Fruit fly (Drosophila melanogaster) whole organism, wandering third instar larva: ENCODE data around the gene CG6836.

Experiments
- Abd-B ChIP-seq: fragments of >200 bp; optimal IDR thresholded peaks from 2 replicates; lab custom pipeline; 2017; ENCODE audit warnings: missing biosample characterization, missing genetic modification characterization
- CG32264 ChIP-seq: fragments of 200-800 bp; sonication (Bioruptor generic); optimal IDR thresholded peaks from 2 replicates; lab custom pipeline; 2016; ENCODE audit warnings: missing biosample characterization, missing genetic modification characterization
- CG9705 ChIP-seq: fragments of 200-800 bp; sonication (Bioruptor generic); optimal IDR thresholded peaks from 2 replicates; lab custom pipeline; 2018; ENCODE audit warnings: missing biosample characterization, mild to moderate bottlenecking, missing genetic modification characterization
- CrebA ChIP-seq: fragments of 200-800 bp; sonication (Bioruptor generic); optimal IDR thresholded peaks from 2 replicates; lab custom pipeline; 2016; ENCODE audit warnings: missing biosample characterization, mild to moderate bottlenecking, missing genetic modification characterization, borderline replicate concordance
- Dfd ChIP-seq: fragments of >200 bp; optimal IDR thresholded peaks from 2 replicates; lab custom pipeline; 2017; ENCODE audit warnings: missing biosample characterization, missing genetic modification characterization
- Dif ChIP-seq: fragments of 200-275, 200-300 bp; sonication (Bioruptor generic); optimal IDR thresholded peaks from 2 replicates; lab custom pipeline; 2018; ENCODE audit warnings: missing biosample characterization, missing genetic modification characterization; ENCODE audit not compliant: partially characterized antibody
- GATAd ChIP-seq: sonication (Bioruptor generic); optimal IDR thresholded peaks from 2 replicates; lab custom pipeline; 2016; ENCODE audit warnings: missing biosample characterization, missing genetic modification characterization
- HLH106 ChIP-seq: fragments of 200-800 bp; optimal IDR thresholded peaks from 3 replicates; lab custom pipeline; 2019; ENCODE audit warnings: missing biosample characterization, mild to moderate bottlenecking, missing genetic modification characterization, moderate library complexity
- Hnf4 ChIP-seq: fragments of 200-800 bp; sonication (Bioruptor generic); optimal IDR thresholded peaks from 2 replicates; lab custom pipeline; 2016; ENCODE audit warnings: missing biosample characterization, mild to moderate bottlenecking, missing genetic modification characterization
- Myc ChIP-seq: fragments of >200 bp; optimal IDR thresholded peaks from 2 replicates; lab custom pipeline; 2017
- N ChIP-seq: fragments of >200 bp; optimal IDR thresholded peaks from 2 replicates; lab custom pipeline; 2018; ENCODE audit warnings: missing biosample characterization, missing external identifiers, missing genetic modification characterization
- OdsH ChIP-seq: fragments of 200-800 bp; sonication (Bioruptor generic); optimal IDR thresholded peaks from 2 replicates; lab custom pipeline; 2016; ENCODE audit warnings: missing biosample characterization, mild to moderate bottlenecking, missing genetic modification characterization
- Rel ChIP-seq, 2 experiments: fragments of 200-800 bp; sonication (Bioruptor generic) in 1 of 2; optimal IDR thresholded peaks; 2 replicates in 1 of 2; 3 replicates in 1 of 2; lab custom pipeline; 2016 to 2019; ENCODE audit warnings: mild to moderate bottlenecking in 2 of 2, missing biosample characterization in 2 of 2, missing genetic modification characterization in 2 of 2, moderate library complexity in 1 of 2
- Sp1 ChIP-seq: fragments of 200-800 bp; sonication (Bioruptor generic); optimal IDR thresholded peaks from 3 replicates; lab custom pipeline; 2019; ENCODE audit warnings: missing biosample characterization, mild to moderate bottlenecking, missing genetic modification characterization, moderate library complexity
- Vsx2 ChIP-seq: fragments of 200-300, 225-300 bp; sonication (Bioruptor generic); optimal IDR thresholded peaks from 2 replicates; lab custom pipeline; 2018; ENCODE audit warnings: missing biosample characterization, missing genetic modification characterization; ENCODE audit not compliant: partially characterized antibody
- brk ChIP-seq: fragments of 200-800 bp; sonication (Bioruptor generic); optimal IDR thresholded peaks from 2 replicates; lab custom pipeline; 2016; ENCODE audit warnings: missing biosample characterization, mild to moderate bottlenecking, missing genetic modification characterization
- dl ChIP-seq, 2 experiments: fragments of 175-275, 200-275 bp in 1 of 2; fragments of 200-275 bp in 1 of 2; sonication (Bioruptor generic); optimal IDR thresholded peaks; lab custom pipeline; 2018; ENCODE audit warnings: mild to moderate bottlenecking in 2 of 2, missing biosample characterization in 2 of 2, missing genetic modification characterization in 2 of 2, moderate library complexity in 2 of 2; ENCODE audit not compliant: partially characterized antibody in 2 of 2, insufficient read depth in 1 of 2
- dmrt93B ChIP-seq: fragments of 200-800 bp; sonication (Bioruptor generic); optimal IDR thresholded peaks from 2 replicates; lab custom pipeline; 2018; ENCODE audit warnings: missing biosample characterization, mild to moderate bottlenecking, missing genetic modification characterization
- dsf ChIP-seq: sonication (Bioruptor generic); optimal IDR thresholded peaks from 2 replicates; lab custom pipeline; 2016; ENCODE audit warnings: missing biosample characterization, missing genetic modification characterization, borderline replicate concordance
- ey ChIP-seq: fragments of 200-800 bp; sonication (Bioruptor generic); optimal IDR thresholded peaks from 2 replicates; lab custom pipeline; 2016; ENCODE audit warnings: missing biosample characterization, missing genetic modification characterization
- foxo ChIP-seq, 2 experiments: fragments of 200-800 bp; sonication (Bioruptor generic); optimal IDR thresholded peaks; 2 replicates in 1 of 2; 3 replicates in 1 of 2; lab custom pipeline; 2016 to 2017; ENCODE audit warnings: missing biosample characterization in 2 of 2, missing genetic modification characterization in 2 of 2
- fru ChIP-seq: fragments of 200-800 bp; sonication (Bioruptor generic); optimal IDR thresholded peaks from 3 replicates; lab custom pipeline; 2016; ENCODE audit warnings: missing biosample characterization, mild to moderate bottlenecking, missing genetic modification characterization
- h ChIP-seq: fragments of 200-800 bp; sonication (Bioruptor generic); optimal IDR thresholded peaks from 3 replicates; lab custom pipeline; 2016; ENCODE audit warnings: missing biosample characterization, mild to moderate bottlenecking, missing genetic modification characterization
- jim ChIP-seq: fragments of 175-275, 200-325 bp; sonication (Bioruptor generic); optimal IDR thresholded peaks from 2 replicates; lab custom pipeline; 2016; ENCODE audit warnings: missing biosample characterization, mild to moderate bottlenecking, missing genetic modification characterization
- pan ChIP-seq: fragments of >200 bp; optimal IDR thresholded peaks from 2 replicates; lab custom pipeline; 2017
- rgr ChIP-seq: fragments of 200-800 bp; sonication (Bioruptor generic); optimal IDR thresholded peaks from 3 replicates; lab custom pipeline; 2016; ENCODE audit warnings: missing biosample characterization, mild to moderate bottlenecking, missing genetic modification characterization
- sv ChIP-seq: fragments of 200-800 bp; sonication (Bioruptor generic); optimal IDR thresholded peaks from 3 replicates; lab custom pipeline; 2016; ENCODE audit warnings: missing biosample characterization, missing genetic modification characterization
- tai ChIP-seq: sonication (Bioruptor generic); optimal IDR thresholded peaks from 2 replicates; lab custom pipeline; 2016; ENCODE audit warnings: missing biosample characterization, missing genetic modification characterization
- usp ChIP-seq: fragments of >200 bp; optimal IDR thresholded peaks from 2 replicates; lab custom pipeline; 2017; ENCODE audit warnings: missing biosample characterization, missing genetic modification characterization
- woc ChIP-seq: sonication (Bioruptor generic); optimal IDR thresholded peaks from 2 replicates; lab custom pipeline; 2016; ENCODE audit warnings: missing biosample characterization, mild to moderate bottlenecking, missing genetic modification characterization

The CG6836 gene

dm6 chr3L:18968193-18968969, 18.0 kb downstream of the CG6836 start:
- TF ChIP-seq Dfd (GFP tag; lab: Kevin White, UChicago) (no peak), Myc (lab: Kevin White, UChicago) (peak; percentile 3)

dm6 chr3L:18976720-18977119, 26.3 kb downstream of the CG6836 start:
- no peak for TF ChIP-seq Hnf4 (GFP tag; lab: Kevin White, UChicago)
- TF ChIP-seq ey: peak; percentile 15
- TF ChIP-seq h (GFP tag; lab: Kevin White, UChicago): peak; percentile 4
- TF ChIP-seq OdsH (GFP tag; lab: Kevin White, UChicago): peak; percentile 16
- TF ChIP-seq fru (GFP tag; lab: Kevin White, UChicago): peak; percentile 18
- TF ChIP-seq GATAd (GFP tag; lab: Kevin White, UChicago): no peak
- TF ChIP-seq Rel (GFP tag; optimal IDR thresholded peaks at IDR 0.05; lab: Kevin White, UChicago): no peak
- TF ChIP-seq Rel (tag; optimal IDR thresholded peaks at IDR 0.05; lab: Kevin White, UChicago): no peak
- TF ChIP-seq foxo (GFP tag; optimal IDR thresholded peaks at IDR 0.05; lab: Kevin White, UChicago): peak in 1 of 2 experiments; percentile 26
- no peak for TF ChIP-seq jim
- no peak for TF ChIP-seq Dif (GFP tag; lab: Kevin White, UChicago)
- peak; percentile 12 for TF ChIP-seq Sp1 (GFP tag; lab: Kevin White, UChicago)
- no peak for TF ChIP-seq Vsx2 (GFP tag; lab: Kevin White, UChicago)
- TF ChIP-seq dsf (GFP tag; lab: Kevin White, UChicago): no peak
- TF ChIP-seq brk (GFP tag; lab: Kevin White, UChicago): no peak
- no peak for TF ChIP-seq CrebA (GFP tag; lab: Kevin White, UChicago)

dm6 chr3L:18984661-18985060, 34.2 kb downstream of the CG6836 start, which contains the start of gene CG14075:
Gene CG14075, plus strand, starts transcription at chr3L:18984961.
- TF ChIP-seq ey (no peak), OdsH (GFP tag; lab: Kevin White, UChicago) (no peak), Rel (GFP tag; optimal IDR thresholded peaks at IDR 0.05; lab: Kevin White, UChicago) (no peak), Rel (tag; optimal IDR thresholded peaks at IDR 0.05; lab: Kevin White, UChicago) (no peak), usp (GFP tag; lab: Kevin White, UChicago) (no peak), rgr (GFP tag; lab: Kevin White, UChicago) (no peak), Vsx2 (GFP tag; lab: Kevin White, UChicago) (no peak), Abd-B (GFP tag; lab: Kevin White, UChicago) (no peak), jim (no peak), h (GFP tag; lab: Kevin White, UChicago) (no peak), tai (GFP tag; lab: Kevin White, UChicago) (no peak), N (GFP tag; lab: Kevin White, UChicago) (no peak), Dif (GFP tag; lab: Kevin White, UChicago) (no peak), dsf (GFP tag; lab: Kevin White, UChicago) (no peak)

- TF ChIP-seq foxo (GFP tag; optimal IDR thresholded peaks at IDR 0.05; lab: Kevin White, UChicago) (no peak), ey (peak; percentile 16), jim (no peak), Rel (GFP tag; optimal IDR thresholded peaks at IDR 0.05; lab: Kevin White, UChicago) (no peak), Rel (tag; optimal IDR thresholded peaks at IDR 0.05; lab: Kevin White, UChicago) (peak; percentile 48), fru (GFP tag; lab: Kevin White, UChicago) (peak; percentile 1), rgr (GFP tag; lab: Kevin White, UChicago) (no peak), OdsH (GFP tag; lab: Kevin White, UChicago) (no peak), dsf (GFP tag; lab: Kevin White, UChicago) (no peak), woc (GFP tag; lab: Kevin White, UChicago) (peak; percentile 29), CG32264 (GFP tag; lab: Kevin White, UChicago) (no peak), tai (GFP tag; lab: Kevin White, UChicago) (no peak), Hnf4 (GFP tag; lab: Kevin White, UChicago) (no peak), Abd-B (GFP tag; lab: Kevin White, UChicago) (no peak), Myc (lab: Kevin White, UChicago) (no peak)
Observed at dm6 chr3L:18988055-18988819, 37.8 kb downstream of the CG6836 start, which contains the start of gene CG11619. Gene CG11619, minus strand, starts transcription at chr3L:18988323.

- TF ChIP-seq dl (GFP tag; optimal IDR thresholded peaks at IDR 0.05; lab: Kevin White, UChicago; ENCODE audit: insufficient read depth in 1 of 2, partially characterized antibody in 2 of 2): no peak
- no peak for TF ChIP-seq Myc (lab: Kevin White, UChicago)
- no peak for TF ChIP-seq ey
- no peak for TF ChIP-seq N (GFP tag; lab: Kevin White, UChicago)
- TF ChIP-seq Hnf4 (GFP tag; lab: Kevin White, UChicago): no peak
- no peak for TF ChIP-seq woc (GFP tag; lab: Kevin White, UChicago)
- TF ChIP-seq sv (GFP tag; lab: Kevin White, UChicago): no peak
- no peak for TF ChIP-seq rgr (GFP tag; lab: Kevin White, UChicago)
- TF ChIP-seq CrebA (GFP tag; lab: Kevin White, UChicago): no peak
- no peak for TF ChIP-seq CG9705
- no peak for TF ChIP-seq Dif (GFP tag; lab: Kevin White, UChicago)
- TF ChIP-seq jim: no peak
- no peak for TF ChIP-seq Rel (GFP tag; optimal IDR thresholded peaks at IDR 0.05; lab: Kevin White, UChicago)
- no peak for TF ChIP-seq Rel (tag; optimal IDR thresholded peaks at IDR 0.05; lab: Kevin White, UChicago)
- no peak for TF ChIP-seq dmrt93B (GFP tag; lab: Kevin White, UChicago)
- no peak for TF ChIP-seq Dfd (GFP tag; lab: Kevin White, UChicago)
- TF ChIP-seq HLH106 (tag; lab: Kevin White, UChicago): no peak
- no peak for TF ChIP-seq pan (lab: Kevin White, UChicago)
- TF ChIP-seq usp (GFP tag; lab: Kevin White, UChicago): no peak
Observed at dm6 chr3L:18989611-18990010, 39.2 kb downstream of the CG6836 start, which contains the start of gene CG34256. Gene CG34256, minus strand, starts transcription at chr3L:18989815.
